Worm (Caenorhabditis elegans) whole organism, midembryonic: ENCODE measurements around the gene ceh-90.

ENCODE experiments used
- cog-1 ChIP-seq: sonication (generic microtip); optimal IDR thresholded peaks from 2 replicates; lab custom pipeline; 2016; ENCODE audit warnings: missing genetic modification characterization, missing compliant biosample characterization
- flt-1 ChIP-seq: fragments of 200-800 bp; sonication (Bioruptor generic); IDR thresholded peaks from 2 replicates; pipeline ENCODE4 v1.3.6; 2022; ENCODE audit warnings: missing genetic modification characterization, missing compliant biosample characterization
- klf-2 ChIP-seq: fragments of 200-800 bp; sonication (Bioruptor generic); conservative IDR thresholded peaks from 2 replicates; pipeline ENCODE4 v1.3.6; 2022; ENCODE audit warnings: missing genetic modification reagents, missing genetic modification characterization, missing compliant biosample characterization
- ref-1 ChIP-seq: fragments of 200-800 bp; sonication (Bioruptor generic); conservative IDR thresholded peaks from 2 replicates; pipeline ENCODE4 v1.3.6; 2022; ENCODE audit warnings: missing genetic modification reagents, missing genetic modification characterization, missing compliant biosample characterization
- tab-1 ChIP-seq: fragments of 200-800 bp; sonication (Bioruptor generic); IDR thresholded peaks from 2 replicates; pipeline ENCODE4 v1.3.6; 2022; ENCODE audit warnings: missing genetic modification characterization, missing compliant biosample characterization
- ztf-23 ChIP-seq: fragments of 200-800 bp; sonication (Bioruptor generic); IDR thresholded peaks from 2 replicates; pipeline ENCODE4 v1.3.6; 2022; ENCODE audit warnings: missing genetic modification reagents, missing genetic modification characterization, missing compliant biosample characterization
- ztf-29 ChIP-seq: fragments of 200-800 bp; sonication (Bioruptor generic); IDR thresholded peaks from 2 replicates; pipeline ENCODE4 v1.3.6; 2022; ENCODE audit warnings: missing genetic modification reagents, missing genetic modification characterization, missing compliant biosample characterization

DNA sequence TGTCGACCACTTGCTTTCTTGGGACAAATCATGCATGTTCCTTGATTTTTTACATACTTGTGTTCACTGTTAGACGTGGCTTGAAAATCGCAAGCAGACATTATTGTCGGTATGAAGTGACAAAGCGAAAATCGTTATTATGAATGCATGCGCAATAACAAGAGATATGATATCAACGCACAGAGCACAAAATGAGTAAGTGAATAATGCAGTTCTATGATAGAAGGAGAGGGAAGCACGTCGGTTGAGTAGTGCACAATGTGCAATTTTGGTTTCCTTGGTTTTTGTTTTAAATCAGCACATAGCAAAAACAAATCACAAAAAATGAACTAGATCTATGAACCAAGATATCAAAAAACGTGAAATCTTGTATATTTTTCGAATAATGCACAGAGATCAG, 43.5 kb downstream of the ceh-90 start, which contains the start of gene nhr-281:
- TF ChIP-seq cog-1: no peak
- no peak for TF ChIP-seq ztf-29 (GFP tag; lab: Robert Waterston, UW)
- TF ChIP-seq klf-2: no peak
- TF ChIP-seq tab-1: no peak
- TF ChIP-seq ref-1: no peak
- TF ChIP-seq flt-1 (GFP tag; lab: Robert Waterston, UW): no peak
- TF ChIP-seq ztf-23 (GFP tag; lab: Robert Waterston, UW): no peak
